Fruit fly (Drosophila melanogaster) whole organism, larva: Measurements from ENCODE around the gene ru.
"Not testable (repeated sequence)": the region's sequence is repeated elsewhere in the genome, so short reads cannot be mapped to it uniquely, and the experiment has no call there.

Experiments used
- noc ChIP-seq: fragments of 200-800 bp; sonication (Bioruptor generic); optimal IDR thresholded peaks from 3 replicates; lab custom pipeline; 2019; ENCODE audit warnings: missing biosample characterization, mild to moderate bottlenecking, missing genetic modification characterization, moderate library complexity

The ru gene

dm6 chr3L:1376014-1376745, 5.8 kb downstream of the ru start:
- TF ChIP-seq noc (tag; lab: Kevin White, UChicago): no peak

- TF ChIP-seq noc (tag; lab: Kevin White, UChicago): no peak
These were observed 7.7 kb downstream of the ru start for dm6 chr3L:1378098-1378645.

- no peak for TF ChIP-seq noc (tag; lab: Kevin White, UChicago)
These were observed 8.6 kb downstream of the ru start for dm6 chr3L:1378862-1379543.

- no peak for TF ChIP-seq noc (tag; lab: Kevin White, UChicago)
These were observed 9.5 kb downstream of the ru start for dm6 chr3L:1379741-1380465.

dm6 chr3L:1380959-1381358, 10.5 kb downstream of the ru start:
- TF ChIP-seq noc (tag; lab: Kevin White, UChicago): no peak

- no peak for TF ChIP-seq noc (tag; lab: Kevin White, UChicago)
These were observed 15.3 kb downstream of the ru start for dm6 chr3L:1385683-1386246.

dm6 chr3L:1388094-1388493, 17.7 kb downstream of the ru start:
- TF ChIP-seq noc (tag; lab: Kevin White, UChicago): no peak

dm6 chr3L:1388862-1389261, 18.4 kb downstream of the ru start:
- no peak for TF ChIP-seq noc (tag; lab: Kevin White, UChicago)

dm6 chr3L:1390410-1390809, 20.0 kb downstream of the ru start:
- TF ChIP-seq noc (tag; lab: Kevin White, UChicago): no peak

dm6 chr3L:1391993-1392952, 21.8 kb downstream of the ru start:
- TF ChIP-seq noc (tag; lab: Kevin White, UChicago): no peak

- TF ChIP-seq noc (tag; lab: Kevin White, UChicago): no peak
These were observed 24.0 kb downstream of the ru start for dm6 chr3L:1394463-1394862.

dm6 chr3L:1398286-1398685, 27.9 kb downstream of the ru start, which contains the start of gene CG32320:
Gene CG32320, plus strand, starts transcription at chr3L:1398586.
- TF ChIP-seq noc (tag; lab: Kevin White, UChicago): not testable (repeated sequence)

dm6 chr3L:1401364-1401978, 31.0 kb downstream of the ru start:
- TF ChIP-seq noc (tag; lab: Kevin White, UChicago): no peak

- TF ChIP-seq noc (tag; lab: Kevin White, UChicago): no peak
These were observed 31.7 kb downstream of the ru start for dm6 chr3L:1402152-1402551.
